Worm (Caenorhabditis elegans) whole organism, L3 larva: ENCODE results near the gene C39D10.1.

Experiments used
- R02D3.7 ChIP-seq: fragments of 150-350 bp; optimal IDR thresholded peaks from 2 replicates; lab custom pipeline; 2014; ENCODE audit warnings: missing biosample characterization, missing genetic modification characterization
- ZK546.5 ChIP-seq: sonication (generic microtip); optimal IDR thresholded peaks from 2 replicates; lab custom pipeline; 2017; ENCODE audit warnings: missing biosample characterization, missing genetic modification characterization
- aly-2 ChIP-seq: fragments of 150-350 bp; optimal IDR thresholded peaks from 2 replicates; lab custom pipeline; 2014; ENCODE audit warnings: missing biosample characterization, missing genetic modification characterization
- ama-1 ChIP-seq: fragments of 150-350 bp; optimal IDR thresholded peaks from 2 replicates; lab custom pipeline; 2018
- ceh-16 ChIP-seq: sonication (generic microtip); optimal IDR thresholded peaks from 2 replicates; lab custom pipeline; 2017; ENCODE audit warnings: missing biosample characterization, missing genetic modification characterization
- ceh-28 ChIP-seq: fragments of 150-350 bp; optimal IDR thresholded peaks from 2 replicates; lab custom pipeline; 2014; ENCODE audit warnings: missing biosample characterization, missing genetic modification reagents, missing genetic modification characterization
- ceh-82 ChIP-seq: fragments of 150-350 bp; optimal IDR thresholded peaks from 2 replicates; lab custom pipeline; 2014; ENCODE audit warnings: missing biosample characterization, missing genetic modification characterization
- ceh-9 ChIP-seq: sonication (generic microtip); optimal IDR thresholded peaks from 2 replicates; lab custom pipeline; 2018; ENCODE audit warnings: missing biosample characterization, missing genetic modification characterization
- daf-12 ChIP-seq: fragments of 150-350 bp; optimal IDR thresholded peaks from 2 replicates; lab custom pipeline; 2014; ENCODE audit warnings: missing biosample characterization, missing genetic modification reagents, missing genetic modification characterization
- egl-5 ChIP-seq: fragments of 150-350 bp; optimal IDR thresholded peaks from 2 replicates; lab custom pipeline; 2017; ENCODE audit warnings: missing biosample characterization, missing genetic modification reagents, missing genetic modification characterization, inconsistent platforms
- elt-1 ChIP-seq: fragments of 150-350 bp; optimal IDR thresholded peaks from 2 replicates; lab custom pipeline; 2014; ENCODE audit warnings: missing biosample characterization, missing genetic modification characterization
- elt-2 ChIP-seq: sonication (generic microtip); optimal IDR thresholded peaks from 2 replicates; lab custom pipeline; 2016; ENCODE audit warnings: missing genetic modification reagents, mild to moderate bottlenecking, missing genetic modification characterization, missing compliant biosample characterization
- fkh-10 ChIP-seq: sonication (generic microtip); optimal IDR thresholded peaks from 2 replicates; lab custom pipeline; 2017; ENCODE audit warnings: missing biosample characterization, missing genetic modification reagents, missing genetic modification characterization
- fos-1 ChIP-seq: fragments of 150-350 bp; optimal IDR thresholded peaks from 2 replicates; lab custom pipeline; 2014; ENCODE audit warnings: missing biosample characterization, missing genetic modification characterization
- jun-1 ChIP-seq: fragments of 150-350 bp; optimal IDR thresholded peaks from 2 replicates; lab custom pipeline; 2014; ENCODE audit warnings: missing biosample characterization, missing genetic modification reagents, missing genetic modification characterization
- lin-15B ChIP-seq: fragments of 150-350 bp; optimal IDR thresholded peaks from 2 replicates; lab custom pipeline; 2014; ENCODE audit warnings: missing biosample characterization, missing genetic modification characterization
- lin-39 ChIP-seq: fragments of 150-350 bp; optimal IDR thresholded peaks from 2 replicates; lab custom pipeline; 2018; ENCODE audit warnings: missing biosample characterization, missing genetic modification reagents, missing genetic modification characterization
- lsy-12 ChIP-seq: sonication (generic microtip); optimal IDR thresholded peaks from 2 replicates; lab custom pipeline; 2016; ENCODE audit warnings: mild to moderate bottlenecking, missing genetic modification characterization, missing compliant biosample characterization
- mdl-1 ChIP-seq: fragments of 150-350 bp; optimal IDR thresholded peaks from 2 replicates; lab custom pipeline; 2014; ENCODE audit warnings: missing biosample characterization, missing genetic modification characterization
- nfya-1 ChIP-seq: sonication (generic microtip); optimal IDR thresholded peaks from 2 replicates; lab custom pipeline; 2017; ENCODE audit warnings: missing genetic modification characterization, mild to moderate bottlenecking, missing compliant biosample characterization, antibody characterized with exemption, moderate library complexity; ENCODE audit not compliant: insufficient read depth
- nhr-11 ChIP-seq: fragments of 150-350 bp; optimal IDR thresholded peaks from 2 replicates; lab custom pipeline; 2014; ENCODE audit warnings: missing biosample characterization, missing genetic modification characterization
- nhr-23 ChIP-seq: fragments of 150-350 bp; optimal IDR thresholded peaks from 2 replicates; lab custom pipeline; 2014; ENCODE audit warnings: missing biosample characterization, missing genetic modification reagents, missing genetic modification characterization
- nhr-237 ChIP-seq: fragments of 150-350 bp; optimal IDR thresholded peaks from 2 replicates; lab custom pipeline; 2014; ENCODE audit warnings: missing biosample characterization, missing genetic modification characterization
- nhr-25 ChIP-seq: sonication (generic microtip); optimal IDR thresholded peaks from 2 replicates; lab custom pipeline; 2017; ENCODE audit warnings: missing biosample characterization, missing genetic modification characterization
- nhr-67 ChIP-seq: fragments of 150-350 bp; optimal IDR thresholded peaks from 2 replicates; lab custom pipeline; 2014; ENCODE audit warnings: missing biosample characterization, missing genetic modification characterization
- nhr-76 ChIP-seq: fragments of 150-350 bp; sonication (generic microtip); optimal IDR thresholded peaks from 5 replicates; lab custom pipeline; 2014; ENCODE audit warnings: missing biosample characterization, missing genetic modification characterization
- nhr-77 ChIP-seq: fragments of 150-350 bp; optimal IDR thresholded peaks from 2 replicates; lab custom pipeline; 2014; ENCODE audit warnings: missing biosample characterization, missing genetic modification characterization
- pha-4 ChIP-seq: fragments of 150-350 bp; optimal IDR thresholded peaks from 2 replicates; lab custom pipeline; 2014; ENCODE audit warnings: missing biosample characterization, missing genetic modification reagents, missing genetic modification characterization
- pqm-1 ChIP-seq: fragments of 150-350 bp; optimal IDR thresholded peaks from 2 replicates; lab custom pipeline; 2017; ENCODE audit warnings: missing biosample characterization, missing genetic modification characterization, inconsistent platforms
- sea-2 ChIP-seq: fragments of 150-350 bp; sonication (generic microtip); optimal IDR thresholded peaks from 4 replicates; lab custom pipeline; 2014; ENCODE audit warnings: missing biosample characterization, missing genetic modification reagents, missing genetic modification characterization
- skn-1 ChIP-seq: fragments of 150-350 bp; optimal IDR thresholded peaks from 2 replicates; lab custom pipeline; 2014; ENCODE audit warnings: missing biosample characterization, missing genetic modification characterization
- snpc-4 ChIP-seq: fragments of 150-350 bp; optimal IDR thresholded peaks from 2 replicates; lab custom pipeline; 2014; ENCODE audit warnings: missing biosample characterization, missing genetic modification characterization
- tbx-2 ChIP-seq: sonication (generic microtip); optimal IDR thresholded peaks from 2 replicates; lab custom pipeline; 2016; ENCODE audit warnings: mild to moderate bottlenecking, missing genetic modification characterization, missing compliant biosample characterization
- unc-62 ChIP-seq: fragments of 150-350 bp; sonication (generic microtip); optimal IDR thresholded peaks from 4 replicates; lab custom pipeline; 2014; ENCODE audit warnings: missing biosample characterization, missing genetic modification reagents, missing genetic modification characterization
- ztf-11 ChIP-seq: fragments of 150-350 bp; optimal IDR thresholded peaks from 2 replicates; lab custom pipeline; 2014; ENCODE audit warnings: missing biosample characterization, missing genetic modification characterization

The C39D10.1 gene

DNA sequence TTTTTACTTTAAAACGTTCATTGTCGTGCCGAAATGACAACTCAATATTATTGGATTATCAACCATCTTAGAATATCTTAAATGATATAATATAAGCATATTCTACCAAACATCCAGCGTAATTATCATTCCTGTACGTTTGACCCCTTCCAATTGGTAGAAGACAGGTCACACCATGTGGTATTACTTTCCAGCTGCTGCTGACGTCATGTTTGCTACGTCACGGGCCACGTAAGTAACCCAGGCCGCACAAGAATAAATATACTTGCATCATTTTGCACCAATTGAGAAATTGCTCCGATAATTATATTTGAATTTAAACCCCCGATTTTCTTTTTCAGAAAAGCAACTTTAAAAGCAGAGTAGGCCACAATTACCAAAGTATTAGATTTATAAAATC lies 8.9 kb downstream of the C39D10.1 start:
- no peak for TF ChIP-seq nhr-25 (tag; lab: Kevin White, UChicago)
- TF ChIP-seq ZK546.5 (tag; lab: Kevin White, UChicago) = no peak
- TF ChIP-seq ceh-16 = no peak
- no peak for TF ChIP-seq jun-1 (tag; lab: Kevin White, UChicago)
- TF ChIP-seq nhr-23 (tag; lab: Kevin White, UChicago) = no peak
- no peak for TF ChIP-seq daf-12 (tag; lab: Kevin White, UChicago)
- no peak for TF ChIP-seq lsy-12 (tag; lab: Kevin White, UChicago)
- TF ChIP-seq elt-1 = no peak
- no peak for TF ChIP-seq nfya-1 (tag; lab: Kevin White, UChicago)
- no peak for TF ChIP-seq nhr-67 (tag; lab: Kevin White, UChicago)
- TF ChIP-seq skn-1 = no peak
- TF ChIP-seq elt-2 (tag; lab: Kevin White, UChicago) = no peak
- TF ChIP-seq ama-1 (lab: Kevin White, UChicago) = no peak
- no peak for TF ChIP-seq ztf-11 (tag; lab: Kevin White, UChicago)
- no peak for TF ChIP-seq fkh-10
- no peak for TF ChIP-seq pqm-1 (tag; lab: Kevin White, UChicago)
- TF ChIP-seq nhr-237 (tag; lab: Kevin White, UChicago) = no peak
- TF ChIP-seq sea-2 (GFP tag; lab: Kevin White, UChicago) = no peak
- no peak for TF ChIP-seq nhr-11
- no peak for TF ChIP-seq R02D3.7

DNA sequence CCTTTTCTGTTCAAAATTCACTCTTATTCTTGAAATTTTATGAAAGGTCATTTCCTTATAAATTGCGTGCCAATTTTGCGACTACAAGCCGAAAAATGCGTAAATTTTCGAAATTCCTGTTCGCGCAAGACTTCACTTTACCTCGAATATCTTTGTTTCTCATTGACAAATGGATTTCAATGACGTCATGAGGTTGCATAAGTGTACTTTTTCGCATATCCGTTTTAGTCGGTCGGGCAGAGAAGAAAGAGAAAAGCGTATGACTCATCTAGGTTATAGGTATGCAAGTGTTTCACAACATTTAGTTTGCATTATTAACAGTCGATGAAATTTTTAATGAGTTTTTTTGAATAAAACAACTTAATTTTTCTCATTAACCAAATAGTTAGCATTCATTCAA lies 9.3 kb downstream of the C39D10.1 start:
- TF ChIP-seq nhr-25 (tag; lab: Kevin White, UChicago) = peak; percentile 61
- no peak for TF ChIP-seq ceh-16
- TF ChIP-seq fos-1 (tag; lab: Kevin White, UChicago) = peak; percentile 5
- no peak for TF ChIP-seq ceh-9 (tag; lab: Kevin White, UChicago)
- TF ChIP-seq nhr-23 (tag; lab: Kevin White, UChicago) = peak; percentile 62

DNA sequence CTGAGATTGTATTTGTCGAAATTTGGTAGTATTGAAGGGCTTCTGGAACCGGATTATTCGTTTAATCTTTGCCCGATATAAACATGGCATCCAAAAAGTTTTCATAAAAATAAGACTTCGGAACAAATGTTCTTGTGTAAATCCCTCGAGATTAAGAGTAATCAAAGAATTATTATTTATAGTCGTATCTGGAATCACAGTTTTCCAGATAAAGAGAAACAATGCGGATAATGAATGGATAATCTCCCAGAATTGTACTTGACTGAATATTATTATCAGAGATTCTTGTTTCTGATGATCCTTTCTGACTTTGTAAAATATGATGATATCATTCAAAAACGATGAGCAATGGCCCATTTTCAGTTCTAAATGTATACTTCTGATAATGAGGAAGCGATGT lies 14.4 kb downstream of the C39D10.1 start:
- TF ChIP-seq nfya-1 (tag; lab: Kevin White, UChicago) (no peak), ceh-28 (tag; lab: Kevin White, UChicago) (no peak), nhr-76 (tag; lab: Kevin White, UChicago) (no peak)

DNA sequence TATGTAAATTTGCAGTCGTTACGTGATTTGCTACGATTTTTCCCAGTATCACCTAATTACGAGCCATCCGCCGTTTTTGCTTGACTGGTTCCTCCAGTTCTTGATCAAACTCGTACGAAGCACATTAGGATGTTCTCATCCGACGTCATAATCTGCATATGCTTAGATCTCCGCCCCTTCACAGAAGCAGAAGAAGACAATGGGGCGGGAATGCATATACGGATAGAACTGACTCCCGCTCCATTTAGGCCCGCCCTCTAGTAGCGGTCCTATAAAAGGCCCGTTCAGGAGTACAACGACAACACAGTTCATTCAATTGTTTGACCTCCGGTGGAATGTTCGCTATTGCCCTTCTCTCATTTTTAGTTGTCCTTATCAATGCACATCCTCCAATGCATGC lies 18.4 kb downstream of the C39D10.1 start, which contains the start of gene zig-4:
TSS of gene zig-4 (plus strand) at position 301 of the 400 bp plus-strand sequence.
- no peak for TF ChIP-seq aly-2 (tag; lab: Kevin White, UChicago)
- no peak for TF ChIP-seq unc-62 (GFP tag; lab: Kevin White, UChicago)
- TF ChIP-seq tbx-2 (tag; lab: Kevin White, UChicago) = no peak
- no peak for TF ChIP-seq skn-1
- TF ChIP-seq nhr-67 (tag; lab: Kevin White, UChicago) = no peak
- TF ChIP-seq elt-1 = no peak
- no peak for TF ChIP-seq sea-2 (GFP tag; lab: Kevin White, UChicago)
- no peak for TF ChIP-seq nhr-11
- TF ChIP-seq fkh-10 = no peak
- no peak for TF ChIP-seq ceh-82
- TF ChIP-seq egl-5 (tag; lab: Kevin White, UChicago) = no peak
- no peak for TF ChIP-seq pha-4 (tag; lab: Kevin White, UChicago)
- no peak for TF ChIP-seq elt-2 (tag; lab: Kevin White, UChicago)

DNA sequence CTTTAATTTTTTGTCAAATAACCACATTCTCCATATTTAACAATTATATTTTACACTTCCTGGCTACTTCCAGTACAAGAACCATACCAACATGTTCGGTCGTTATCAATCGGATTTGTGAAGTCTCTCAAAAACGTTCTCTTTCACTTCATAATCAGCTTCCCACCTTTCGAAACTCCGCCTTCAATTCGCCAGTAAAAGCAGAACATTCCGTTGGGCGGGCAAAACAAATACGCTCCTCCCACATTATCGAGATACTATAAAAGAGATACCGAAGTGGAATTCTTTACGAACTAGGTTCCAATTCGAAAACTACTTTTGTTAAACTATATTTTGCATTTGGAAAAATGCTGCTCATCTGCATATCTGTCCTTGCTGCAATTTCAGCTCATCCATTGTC lies 23.7 kb downstream of the C39D10.1 start, which contains the start of gene zig-3:
TSS of gene zig-3 (plus strand) at position 301 of the 400 bp plus-strand sequence.
- TF ChIP-seq mdl-1 (no peak), nhr-77 (tag; lab: Kevin White, UChicago) (no peak), nhr-237 (tag; lab: Kevin White, UChicago) (no peak), nhr-11 (no peak), unc-62 (GFP tag; lab: Kevin White, UChicago) (no peak), skn-1 (no peak), lin-39 (no peak), nhr-25 (tag; lab: Kevin White, UChicago) (no peak), egl-5 (tag; lab: Kevin White, UChicago) (no peak), lin-15B (no peak), snpc-4 (no peak), daf-12 (tag; lab: Kevin White, UChicago) (no peak)
